Worm (Caenorhabditis elegans): ENCODE measurements around the gene Y43E12A.3.

DNA sequence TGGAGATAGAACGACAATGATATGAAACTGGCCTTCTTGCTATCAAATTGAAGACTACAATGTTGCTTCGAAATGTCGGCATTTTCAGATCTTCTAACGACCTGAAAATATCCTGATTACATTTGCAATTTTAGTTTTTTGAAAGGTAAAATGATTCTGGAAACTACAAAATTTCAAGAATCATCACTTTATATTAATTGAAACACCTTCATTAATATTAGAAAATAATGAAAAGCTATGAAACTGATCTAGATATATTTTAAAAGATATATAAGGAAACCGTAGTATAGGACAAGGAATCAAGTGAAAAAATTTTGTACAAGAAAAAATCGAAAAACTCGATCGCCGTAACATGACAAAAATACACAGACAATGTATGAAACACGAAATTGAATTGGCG lies 24.2 kb downstream of the Y43E12A.3 start, which contains the start of gene ndx-9:
- TF ChIP-seq lin-39 (tag; optimal IDR thresholded peaks at IDR 0.05) (no peak), zag-1 (tag; optimal IDR thresholded peaks at IDR 0.05) (no peak), ceh-82 (tag; optimal IDR thresholded peaks at IDR 0.05) (no peak), elt-3 (tag; optimal IDR thresholded peaks at IDR 0.05) (no peak), nhr-237 (tag; optimal IDR thresholded peaks at IDR 0.05) (no peak), nhr-77 (tag; optimal IDR thresholded peaks at IDR 0.05) (no peak), mdl-1 (tag; optimal IDR thresholded peaks at IDR 0.05) (no peak), crh-2 (tag; optimal IDR thresholded peaks at IDR 0.05) (no peak), ztf-11 (tag; optimal IDR thresholded peaks at IDR 0.05) (no peak), nhr-11 (tag; optimal IDR thresholded peaks at IDR 0.05) (no peak), lin-13 (GFP tag; optimal IDR thresholded peaks at IDR 0.05) (no peak)
